Fruit fly (Drosophila melanogaster) whole organism, pupa: ENCODE data around the gene CG2887.

ENCODE experiments used
- CG10348 ChIP-seq: fragments of 200-800 bp; sonication (Bioruptor generic); IDR thresholded peaks from 2 replicates; pipeline ENCODE4 v1.3.6; 2022; ENCODE audit warnings: missing biosample characterization, missing genetic modification characterization
- CG15710 ChIP-seq: fragments of 200-800 bp; sonication (Bioruptor generic); optimal IDR thresholded peaks from 2 replicates; lab custom pipeline; 2018; ENCODE audit warnings: missing biosample characterization, mild to moderate bottlenecking, missing genetic modification characterization, moderate library complexity
- EcR ChIP-seq: fragments of 200-800 bp; sonication (Bioruptor generic); optimal IDR thresholded peaks from 3 replicates; lab custom pipeline; 2019; ENCODE audit warnings: missing biosample characterization, missing genetic modification characterization, mild to moderate bottlenecking, moderate library complexity, missing genetic modification reagents
- Pif1A ChIP-seq: fragments of 200-800 bp; sonication (Bioruptor generic); optimal IDR thresholded peaks from 3 replicates; lab custom pipeline; 2016; ENCODE audit warnings: missing biosample characterization, missing genetic modification characterization
- gl ChIP-seq: fragments of 200-800 bp; sonication (Bioruptor generic); optimal IDR thresholded peaks from 2 replicates; lab custom pipeline; 2018; ENCODE audit warnings: missing biosample characterization, mild to moderate bottlenecking, missing genetic modification characterization

- TF ChIP-seq Pif1A (GFP tag; lab: Kevin White, UChicago) (no peak), EcR (GFP tag; lab: Kevin White, UChicago) (no peak), CG15710 (tag; lab: Kevin White, UChicago) (no peak), gl (tag; lab: Kevin White, UChicago) (no peak), CG10348 (GFP tag; lab: Robert Waterston, UW) (no peak)
Observed at dm6 chrX:10474625-10475024, 3.7 kb downstream of the CG2887 start, which contains the start of gene nocte.
